Worm (Caenorhabditis elegans) whole organism, late embryonic: Measurements from ENCODE around the gene rab-33.

Source experiments
- C38D4.7 ChIP-seq: fragments of 200-800 bp; sonication (Bioruptor generic); optimal IDR thresholded peaks from 2 replicates; lab custom pipeline; 2018; ENCODE audit warnings: mild to moderate bottlenecking, missing genetic modification characterization, moderate library complexity, missing compliant biosample characterization
- ama-1 ChIP-seq: fragments of 150-350 bp; optimal IDR thresholded peaks from 2 replicates; lab custom pipeline; 2014
- ceh-9 ChIP-seq: sonication (generic microtip); optimal IDR thresholded peaks from 2 replicates; lab custom pipeline; 2016; ENCODE audit warnings: mild to moderate bottlenecking, missing genetic modification characterization, inconsistent platforms, missing compliant biosample characterization
- elt-4 ChIP-seq: sonication (generic microtip); optimal IDR thresholded peaks from 2 replicates; lab custom pipeline; 2016; ENCODE audit warnings: missing genetic modification characterization, missing compliant biosample characterization
- mec-3 ChIP-seq: sonication (generic microtip); optimal IDR thresholded peaks from 2 replicates; lab custom pipeline; 2016; ENCODE audit warnings: borderline replicate concordance, missing genetic modification characterization, missing compliant biosample characterization
- pag-3 ChIP-seq: sonication (generic microtip); optimal IDR thresholded peaks from 2 replicates; lab custom pipeline; 2016; ENCODE audit warnings: missing compliant biosample characterization, missing genetic modification characterization, borderline replicate concordance
- pax-1 ChIP-seq: fragments of 150-350 bp; optimal IDR thresholded peaks from 2 replicates; lab custom pipeline; 2014; ENCODE audit warnings: missing biosample characterization, missing genetic modification characterization
- pha-4 ChIP-seq: fragments of 150-350 bp; optimal IDR thresholded peaks from 2 replicates; lab custom pipeline; 2018; ENCODE audit warnings: missing biosample characterization, missing genetic modification reagents, missing genetic modification characterization
- pqm-1 ChIP-seq: sonication (generic microtip); optimal IDR thresholded peaks from 2 replicates; lab custom pipeline; 2016; ENCODE audit warnings: missing genetic modification characterization, missing compliant biosample characterization
- rnt-1 ChIP-seq: sonication (generic microtip); optimal IDR thresholded peaks from 2 replicates; lab custom pipeline; 2016; ENCODE audit warnings: missing genetic modification characterization, missing compliant biosample characterization
- sdc-2 ChIP-seq: sonication (generic microtip); optimal IDR thresholded peaks from 2 replicates; lab custom pipeline; 2016; ENCODE audit warnings: missing genotype, missing genetic modification characterization, missing compliant biosample characterization

DNA sequence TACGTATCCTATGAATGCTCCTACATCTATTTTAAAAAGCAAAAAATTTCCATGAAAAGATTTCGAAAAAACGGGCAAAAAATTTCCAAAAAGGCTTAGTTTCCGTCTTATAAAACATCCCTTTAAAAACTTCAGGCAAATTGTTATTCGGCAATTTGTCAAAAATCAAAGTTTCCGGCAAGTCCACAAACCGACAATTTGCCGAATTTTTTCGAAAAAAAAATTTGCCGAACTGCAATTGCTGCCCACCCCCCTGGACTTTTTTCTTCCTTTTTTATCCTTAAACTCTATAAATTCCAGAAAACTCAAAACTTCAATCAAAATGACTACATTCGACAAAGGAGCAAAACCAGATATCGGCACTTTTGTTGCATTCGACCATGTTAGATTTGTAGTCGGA is 31.6 kb upstream of the rab-33 start, which contains the start of gene hpd-1:
- TF ChIP-seq pha-4 (tag; lab: Kevin White, UChicago) (no peak), pax-1 (no peak), sdc-2 (tag; lab: Kevin White, UChicago) (no peak), elt-4 (no peak), ama-1 (lab: Kevin White, UChicago) (no peak), ceh-9 (tag; lab: Kevin White, UChicago) (no peak), mec-3 (tag; lab: Kevin White, UChicago) (no peak), rnt-1 (tag; lab: Kevin White, UChicago) (no peak), pqm-1 (tag; lab: Kevin White, UChicago) (no peak), C38D4.7 (GFP tag; lab: Kevin White, UChicago) (no peak), pag-3 (no peak)
